Worm (Caenorhabditis elegans) whole organism, mixed stage, embryonic: ENCODE data around the gene ZC449.5.

Experiments used
- blmp-1 ChIP-seq: fragments of 150-350 bp; optimal IDR thresholded peaks from 2 replicates; lab custom pipeline; 2014; ENCODE audit warnings: missing biosample characterization, missing genetic modification characterization
- lsy-2 ChIP-seq: fragments of 150-350 bp; optimal IDR thresholded peaks from 2 replicates; lab custom pipeline; 2014; ENCODE audit warnings: missing biosample characterization, missing genetic modification characterization
- mep-1 ChIP-seq: fragments of 150-350 bp; optimal IDR thresholded peaks from 2 replicates; lab custom pipeline; 2017; ENCODE audit warnings: missing biosample characterization, missing genetic modification reagents, missing genetic modification characterization, inconsistent platforms
- nhr-12 ChIP-seq: fragments of 150-350 bp; optimal IDR thresholded peaks from 2 replicates; lab custom pipeline; 2014; ENCODE audit warnings: missing biosample characterization, missing genetic modification characterization
- nhr-76 ChIP-seq: sonication (generic microtip); optimal IDR thresholded peaks from 2 replicates; lab custom pipeline; 2017; ENCODE audit warnings: missing biosample characterization, missing genetic modification characterization
- snpc-4 ChIP-seq: fragments of 150-350 bp; optimal IDR thresholded peaks from 2 replicates; lab custom pipeline; 2014; ENCODE audit warnings: missing biosample characterization, missing genetic modification characterization
- sptf-1 ChIP-seq: sonication (generic microtip); optimal IDR thresholded peaks from 2 replicates; lab custom pipeline; 2017; ENCODE audit warnings: mild to moderate bottlenecking, missing genetic modification characterization, moderate library complexity, missing compliant biosample characterization

- TF ChIP-seq lsy-2 (no peak), mep-1 (tag; lab: Kevin White, UChicago) (no peak), nhr-76 (tag; lab: Kevin White, UChicago) (no peak), blmp-1 (no peak), snpc-4 (tag; lab: Kevin White, UChicago) (no peak), sptf-1 (tag; lab: Kevin White, UChicago) (no peak), nhr-12 (tag; lab: Kevin White, UChicago) (no peak)
Observed at ce11 chrX:5017591-5017990, 20.0 kb downstream of the ZC449.5 start, which contains the start of gene sek-3.
